Worm (Caenorhabditis elegans): ENCODE data around the gene F08G2.5.
"Not testable (repeated sequence)": the region's sequence is repeated elsewhere in the genome, so short reads cannot be mapped to it uniquely, and the experiment has no call there.

F08G2.5 gene

DNA sequence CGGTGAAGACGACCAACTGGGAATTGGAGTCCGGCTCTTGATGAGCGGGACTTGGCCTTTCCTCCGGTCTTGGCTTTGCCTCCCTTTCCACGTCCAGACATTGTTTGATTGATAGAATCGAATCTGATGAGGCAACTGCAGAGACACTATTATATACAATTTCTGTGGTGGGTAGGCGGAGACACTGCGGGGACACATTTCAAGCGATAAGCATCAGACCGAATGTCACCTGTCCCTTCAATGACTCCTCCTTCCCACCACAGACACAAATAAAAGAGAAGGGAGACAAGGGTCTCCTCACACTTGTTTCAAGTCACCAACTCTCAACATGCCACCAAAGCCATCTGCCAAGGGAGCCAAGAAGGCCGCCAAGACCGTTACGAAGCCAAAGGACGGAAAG is 15.4 kb downstream of the F08G2.5 start, which contains the start of gene his-16:
Gene his-16 (minus strand): TSS at position 101 of the 400 bp plus-strand sequence.
- TF ChIP-seq ceh-40 (GFP tag; IDR thresholded peaks at IDR 0.05); K11D2.4 (GFP tag; IDR thresholded peaks at IDR 0.05); ets-4 (GFP tag; optimal IDR thresholded peaks at IDR 0.05): not testable (repeated sequence)

DNA sequence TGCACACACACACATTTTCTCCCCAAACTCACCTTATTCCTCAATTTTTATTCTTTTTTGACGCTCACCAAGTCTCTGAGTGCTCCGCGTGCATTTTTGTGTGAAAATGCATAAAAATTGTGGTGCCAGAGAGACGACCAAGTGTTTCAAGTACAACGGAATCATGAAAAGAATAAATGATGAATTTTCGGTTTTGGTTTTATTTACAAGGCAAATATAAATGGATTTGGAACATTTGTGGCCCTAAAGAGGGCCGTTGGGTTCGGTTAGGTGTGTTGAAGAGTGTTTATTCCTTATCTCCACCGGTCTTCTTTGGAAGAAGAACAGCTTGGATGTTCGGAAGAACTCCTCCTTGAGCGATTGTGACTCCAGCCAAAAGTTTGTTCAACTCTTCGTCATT is 16.0 kb downstream of the F08G2.5 start:
- TF ChIP-seq attf-6 (GFP tag; IDR thresholded peaks at IDR 0.05) (0 out of 2 replicates have a peak, but pooled peaks have one; percentile 29), dox-1 (GFP tag; IDR thresholded peaks at IDR 0.05) (peak; percentile 14; the same call in 1 of the 2 replicates), nfyb-1 (GFP tag; IDR thresholded peaks at IDR 0.05) (0 out of 2 replicates have a peak, but pooled peaks have one; percentile 19), madf-6 (GFP tag; IDR thresholded peaks at IDR 0.05) (peak; percentile 39; the same call in 1 of the 2 replicates), Y95B8A.8 (GFP tag; IDR thresholded peaks at IDR 0.05) (0 out of 2 replicates have a peak, but pooled peaks have one; percentile 13)

DNA sequence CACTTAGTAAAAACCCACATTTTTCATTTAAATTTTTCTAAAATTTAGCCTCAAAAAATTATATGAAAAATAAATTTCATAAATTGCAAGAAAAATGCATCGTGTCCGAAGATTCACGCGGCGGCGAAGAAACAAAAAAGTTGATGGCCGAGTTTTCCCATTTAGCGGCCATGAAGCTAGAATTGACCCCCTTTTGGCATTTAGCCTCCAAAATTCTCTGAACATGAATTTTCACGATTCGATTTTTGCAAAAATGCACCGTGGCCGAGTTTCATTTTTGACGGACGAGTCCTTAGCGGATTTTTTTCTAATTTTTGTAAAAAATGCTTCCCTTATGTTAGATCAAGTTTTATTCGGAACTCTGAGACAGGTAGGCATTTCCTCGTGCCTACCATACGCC is 17.9 kb downstream of the F08G2.5 start:
- TF ChIP-seq sea-2 (GFP tag; IDR thresholded peaks at IDR 0.05) (no peak), dox-1 (GFP tag; IDR thresholded peaks at IDR 0.05) (no peak), B0035.1 (tag; optimal IDR thresholded peaks at IDR 0.05) (no peak), unc-130 (GFP tag; optimal IDR thresholded peaks at IDR 0.05) (no peak), hsf-1 (GFP tag; IDR thresholded peaks at IDR 0.05) (no peak), rcor-1 (GFP tag; IDR thresholded peaks at IDR 0.05) (no peak), Y53G8AR.9 (GFP tag; conservative IDR thresholded peaks at IDR 0.05) (no peak), K11D2.4 (GFP tag; IDR thresholded peaks at IDR 0.05) (no peak), B0336.3 (GFP tag; IDR thresholded peaks at IDR 0.05) (no peak), aptf-3 (GFP tag; IDR thresholded peaks at IDR 0.05) (no peak), nhr-80 (tag; optimal IDR thresholded peaks at IDR 0.05) (no peak), chd-7 (tag; optimal IDR thresholded peaks at IDR 0.05) (no peak), Y56A3A.18 (GFP tag; IDR thresholded peaks at IDR 0.05) (no peak), lin-40 (tag; optimal IDR thresholded peaks at IDR 0.05) (no peak), nfya-2 (GFP tag; IDR thresholded peaks at IDR 0.05) (no peak), egrh-3 (GFP tag; IDR thresholded peaks at IDR 0.05) (no peak)

DNA sequence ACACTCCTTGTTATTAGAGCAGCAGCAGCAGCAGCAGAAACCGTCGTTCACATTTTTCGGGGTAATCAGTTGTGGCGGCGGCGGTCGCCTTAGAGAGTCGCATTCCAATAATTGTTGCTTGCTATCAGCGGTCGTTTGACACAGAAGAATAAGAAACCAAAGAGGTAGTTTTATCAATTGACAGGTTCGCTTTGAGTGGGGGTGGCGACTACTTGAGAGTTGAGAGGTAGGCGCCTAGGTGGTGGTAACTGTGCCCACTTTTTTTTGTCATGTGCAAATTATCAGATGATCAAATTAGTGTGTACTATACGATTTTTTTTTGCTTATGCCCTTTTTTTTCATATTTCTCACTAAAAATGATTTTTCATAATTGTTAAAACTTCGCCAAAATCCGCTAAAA is 19.5 kb downstream of the F08G2.5 start:
- TF ChIP-seq dox-1 (GFP tag; IDR thresholded peaks at IDR 0.05) (peak; percentile 71), egrh-3 (GFP tag; IDR thresholded peaks at IDR 0.05) (0 out of 2 replicates have a peak, but pooled peaks have one; percentile 26), cebp-1 (GFP tag; IDR thresholded peaks at IDR 0.05) (no peak), cebp-1 (tag; optimal IDR thresholded peaks at IDR 0.05) (peak; percentile 44), rec-8 (tag; optimal IDR thresholded peaks at IDR 0.05) (no peak), nhr-80 (tag; optimal IDR thresholded peaks at IDR 0.05) (peak; percentile 96), snpc-4 (GFP tag; optimal IDR thresholded peaks at IDR 0.05) (no peak), snpc-4 (tag; optimal IDR thresholded peaks at IDR 0.05) (peak in 1 of 4 experiments; percentile 67), C06A6.2 (GFP tag; conservative IDR thresholded peaks at IDR 0.05) (no peak), egl-44 (GFP tag; IDR thresholded peaks at IDR 0.05) (peak; percentile 13; the same call in 1 of the 2 replicates)

DNA sequence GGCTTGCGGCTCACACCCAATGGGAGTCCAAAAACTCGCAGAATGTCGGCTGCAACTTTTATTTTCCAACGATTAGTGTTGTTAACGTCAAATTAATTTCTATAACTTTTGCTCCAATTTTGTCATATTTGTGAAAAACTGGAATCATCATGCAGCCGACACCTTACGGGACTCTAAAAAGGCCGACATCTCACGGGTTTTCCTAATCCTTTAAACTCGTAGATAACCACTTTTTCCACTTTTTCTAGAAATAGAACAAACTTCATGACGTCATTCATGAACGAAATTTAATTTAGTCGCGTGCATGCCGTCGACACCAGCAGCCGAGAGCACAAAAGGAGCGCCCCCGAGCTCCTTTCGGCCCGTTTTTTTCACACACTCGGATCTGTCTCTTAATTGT is 20.0 kb downstream of the F08G2.5 start:
- no peak for TF ChIP-seq T07F8.4 (tag; optimal IDR thresholded peaks at IDR 0.05)
- TF ChIP-seq snpc-4 (GFP tag; optimal IDR thresholded peaks at IDR 0.05) = no peak
- TF ChIP-seq snpc-4 (tag; optimal IDR thresholded peaks at IDR 0.05) = peak in 2 of 4 experiments; percentile 59 to 65

DNA sequence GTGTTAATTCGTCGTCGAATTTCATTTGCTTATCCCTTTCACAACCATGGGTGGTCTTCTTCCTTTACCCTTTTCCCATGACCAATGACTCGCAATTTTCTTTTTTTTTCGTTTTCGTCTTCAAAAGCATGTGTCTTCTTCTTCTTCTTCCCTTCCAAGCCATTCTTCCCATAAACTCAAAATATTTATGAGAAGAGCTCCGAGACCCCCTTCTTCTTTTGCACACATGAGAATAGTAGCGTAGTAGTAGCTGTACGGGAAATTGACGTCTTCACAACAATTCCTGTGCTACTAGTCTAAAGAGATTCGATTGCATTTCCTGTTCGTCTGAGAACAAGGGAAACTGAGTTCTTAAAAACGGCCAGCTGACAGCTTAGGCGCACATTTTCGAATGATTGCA is 21.1 kb downstream of the F08G2.5 start:
- TF ChIP-seq lir-1 (GFP tag; conservative IDR thresholded peaks at IDR 0.05) (no peak), K11D2.4 (GFP tag; IDR thresholded peaks at IDR 0.05) (no peak), F57C9.4 (tag; optimal IDR thresholded peaks at IDR 0.05) (no peak)
